Worm (Caenorhabditis elegans): ENCODE results near the gene nlp-57.
A peak's percentile ranks its signal among the peaks of the same experiment; 100 is the strongest.

Gene nlp-57

DNA sequence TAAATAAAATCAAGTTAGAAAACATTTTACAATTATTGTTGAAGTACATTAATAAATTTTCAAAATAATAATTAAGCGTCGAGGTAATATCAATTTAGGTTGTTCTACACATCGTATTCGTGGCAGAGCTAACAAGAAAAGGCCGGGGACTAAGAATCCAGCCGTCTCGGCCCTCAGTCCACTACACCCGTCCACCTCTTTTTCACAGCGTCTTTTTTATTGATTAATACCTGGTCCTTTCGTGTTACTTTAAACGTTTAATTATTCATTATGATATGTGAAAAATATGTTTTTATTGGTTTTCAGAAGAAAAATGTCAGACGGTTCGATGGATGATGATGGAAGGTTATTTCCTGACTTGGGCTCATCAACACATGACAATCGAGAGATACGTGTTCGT, 9.8 kb upstream of the nlp-57 start, which contains the start of gene vhl-1:
vhl-1 (plus strand) TSS at position 301 of the 400 bp plus-strand sequence.
- TF ChIP-seq ceh-8 (GFP tag; optimal IDR thresholded peaks at IDR 0.05) (no peak), mab-9 (GFP tag; IDR thresholded peaks at IDR 0.05) (no peak), pag-3 (tag; optimal IDR thresholded peaks at IDR 0.05; ENCODE audit: borderline replicate concordance, insufficient read depth) (no peak), aly-2 (tag; optimal IDR thresholded peaks at IDR 0.05) (no peak), skn-1 (tag; optimal IDR thresholded peaks at IDR 0.05) (no peak), unc-130 (tag; optimal IDR thresholded peaks at IDR 0.05) (no peak), unc-98 (GFP tag; IDR thresholded peaks at IDR 0.05) (no peak), xbp-1 (tag; optimal IDR thresholded peaks at IDR 0.05) (no peak), tlp-1 (tag; optimal IDR thresholded peaks at IDR 0.05) (no peak), nhr-77 (tag; optimal IDR thresholded peaks at IDR 0.05) (no peak), nhr-11 (tag; optimal IDR thresholded peaks at IDR 0.05) (no peak), efl-3 (GFP tag; optimal IDR thresholded peaks at IDR 0.05) (no peak), aha-1 (tag; optimal IDR thresholded peaks at IDR 0.05) (no peak), tbx-2 (tag; optimal IDR thresholded peaks at IDR 0.05) (no peak), alr-1 (tag; optimal IDR thresholded peaks at IDR 0.05; ENCODE audit: borderline replicate concordance) (no peak), isw-1 (GFP tag; IDR thresholded peaks at IDR 0.05) (no peak), egl-27 (tag; optimal IDR thresholded peaks at IDR 0.05) (no peak), nhr-237 (tag; optimal IDR thresholded peaks at IDR 0.05) (no peak)

DNA sequence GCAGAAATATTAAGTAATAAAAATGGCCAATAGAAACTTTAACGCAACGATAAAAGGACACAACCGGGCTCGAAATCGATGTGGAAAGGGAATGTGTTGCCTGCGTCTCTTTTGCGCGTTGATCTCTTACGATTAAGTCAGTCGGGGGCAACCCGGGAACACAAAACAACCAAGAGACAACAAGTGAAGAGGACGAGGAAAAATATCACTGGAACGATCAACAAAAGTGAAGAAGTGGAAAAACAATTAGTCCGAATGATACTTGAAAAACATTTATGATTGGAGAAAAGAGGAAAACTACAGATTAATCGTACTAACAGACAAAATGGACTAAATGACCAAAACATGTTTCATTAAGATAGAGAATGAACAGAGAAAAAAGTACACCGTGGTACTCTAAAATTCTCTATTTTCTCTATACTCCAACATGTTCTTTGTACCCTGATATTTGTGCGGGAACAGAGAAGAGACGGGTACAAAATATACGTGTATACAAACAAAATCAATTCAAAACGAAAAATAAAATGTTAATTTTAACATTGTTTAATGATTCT, 6.5 kb upstream of the nlp-57 start, which contains the start of gene F08G12.5:
F08G12.5 (minus strand) TSS at position 1 of the 554 bp plus-strand sequence.
- TF ChIP-seq zag-1 (tag; optimal IDR thresholded peaks at IDR 0.05) (no peak), nhr-71 (tag; optimal IDR thresholded peaks at IDR 0.05) (no peak), unc-30 (tag; optimal IDR thresholded peaks at IDR 0.05) (no peak), hpl-2 (GFP tag; optimal IDR thresholded peaks at IDR 0.05) (no peak), elt-2 (tag; optimal IDR thresholded peaks at IDR 0.05) (no peak), grh-1 (GFP tag; IDR thresholded peaks at IDR 0.05) (no peak), efl-1 (optimal IDR thresholded peaks at IDR 0.05) (no peak), efl-1 (GFP tag; optimal IDR thresholded peaks at IDR 0.05 in 1 of 2) (peak in 1 of 2 experiments; percentile 63), ces-1 (GFP tag; optimal IDR thresholded peaks at IDR 0.05) (no peak), C04F5.9 (tag; optimal IDR thresholded peaks at IDR 0.05) (no peak), pax-3 (tag; optimal IDR thresholded peaks at IDR 0.05) (no peak), nhr-84 (tag; optimal IDR thresholded peaks at IDR 0.05) (no peak), lin-14 (GFP tag; optimal IDR thresholded peaks at IDR 0.05) (peak; percentile 34), jun-1 (tag; optimal IDR thresholded peaks at IDR 0.05) (no peak), ceh-88 (GFP tag; IDR thresholded peaks at IDR 0.05) (no peak), fkh-8 (tag; optimal IDR thresholded peaks at IDR 0.05) (no peak), ceh-63 (GFP tag; optimal IDR thresholded peaks at IDR 0.05) (no peak), ceh-82 (tag; optimal IDR thresholded peaks at IDR 0.05) (no peak), dpl-1 (GFP tag; optimal IDR thresholded peaks at IDR 0.05) (no peak), mef-2 (tag; optimal IDR thresholded peaks at IDR 0.05) (no peak), isw-1 (GFP tag; IDR thresholded peaks at IDR 0.05) (no peak), snpc-4 (tag; optimal IDR thresholded peaks at IDR 0.05) (no peak), nhr-28 (tag; optimal IDR thresholded peaks at IDR 0.05) (no peak), fos-1 (tag; optimal IDR thresholded peaks at IDR 0.05) (no peak), sox-4 (tag; optimal IDR thresholded peaks at IDR 0.05) (no peak), Y116A8C.19 (tag; optimal IDR thresholded peaks at IDR 0.05; ENCODE audit: borderline replicate concordance) (no peak), aha-1 (tag; optimal IDR thresholded peaks at IDR 0.05) (no peak), lsy-2 (tag; optimal IDR thresholded peaks at IDR 0.05) (no peak), blmp-1 (tag; optimal IDR thresholded peaks at IDR 0.05) (peak; percentile 43), aly-2 (tag; optimal IDR thresholded peaks at IDR 0.05) (no peak), nhr-19 (GFP tag; conservative IDR thresholded peaks at IDR 0.05) (no peak), nhr-12 (tag; optimal IDR thresholded peaks at IDR 0.05) (no peak), ztf-11 (tag; optimal IDR thresholded peaks at IDR 0.05) (no peak), nhr-20 (tag; optimal IDR thresholded peaks at IDR 0.05) (peak; percentile 35), nhr-85 (tag) (peak; percentile 74), ets-5 (GFP tag; IDR thresholded peaks at IDR 0.05) (no peak), sup-37 (GFP tag; optimal IDR thresholded peaks at IDR 0.05) (no peak), hlh-17 (GFP tag; optimal IDR thresholded peaks at IDR 0.05; ENCODE audit: borderline replicate concordance) (no peak)
